Worm (Caenorhabditis elegans) whole organism, mixed stage, embryonic: Measurements from ENCODE around the gene Y44A6D.7.

ENCODE experiments used
- M03D4.4 ChIP-seq: sonication (generic microtip); optimal IDR thresholded peaks from 2 replicates; lab custom pipeline; 2017; ENCODE audit warnings: mild to moderate bottlenecking, missing genetic modification characterization, missing compliant biosample characterization
- bed-3 ChIP-seq: fragments of 200-800 bp; sonication (Bioruptor generic); optimal IDR thresholded peaks from 3 replicates; lab custom pipeline; 2018; ENCODE audit warnings: mild to moderate bottlenecking, missing genetic modification characterization, moderate library complexity, missing compliant biosample characterization
- blmp-1 ChIP-seq: fragments of 150-350 bp; optimal IDR thresholded peaks from 2 replicates; lab custom pipeline; 2014; ENCODE audit warnings: missing biosample characterization, missing genetic modification characterization
- ceh-39 ChIP-seq: fragments of 150-350 bp; optimal IDR thresholded peaks from 2 replicates; lab custom pipeline; 2014; ENCODE audit warnings: missing biosample characterization, missing genetic modification characterization
- ceh-43 ChIP-seq: fragments of 200-800 bp; sonication (Bioruptor generic); optimal IDR thresholded peaks from 2 replicates; lab custom pipeline; 2018; ENCODE audit warnings: mild to moderate bottlenecking, missing genetic modification characterization, moderate library complexity, missing compliant biosample characterization
- ceh-83 ChIP-seq: fragments of 200-800 bp; sonication (Bioruptor generic); optimal IDR thresholded peaks from 2 replicates; lab custom pipeline; 2018; ENCODE audit warnings: mild to moderate bottlenecking, missing genetic modification characterization, missing compliant biosample characterization
- ces-1 ChIP-seq: fragments of 150-350 bp; optimal IDR thresholded peaks from 2 replicates; lab custom pipeline; 2014; ENCODE audit warnings: missing biosample characterization, missing genetic modification reagents, missing genetic modification characterization
- drap-1 ChIP-seq: fragments of 200-800 bp; sonication (Bioruptor generic); optimal IDR thresholded peaks from 3 replicates; lab custom pipeline; 2018; ENCODE audit warnings: mild to moderate bottlenecking, missing genetic modification characterization, missing compliant biosample characterization
- elt-3 ChIP-seq: fragments of 150-350 bp; optimal IDR thresholded peaks from 2 replicates; lab custom pipeline; 2014; ENCODE audit warnings: missing biosample characterization, missing genetic modification characterization
- hlh-1 ChIP-seq: fragments of 150-350 bp; optimal IDR thresholded peaks from 2 replicates; lab custom pipeline; 2014; ENCODE audit warnings: missing biosample characterization, missing genetic modification reagents, missing genetic modification characterization
- lin-13 ChIP-seq: fragments of 150-350 bp; optimal IDR thresholded peaks from 2 replicates; lab custom pipeline; 2014; ENCODE audit warnings: missing biosample characterization, missing genetic modification characterization
- lin-32 ChIP-seq: fragments of 200-800 bp; sonication (Bioruptor generic); optimal IDR thresholded peaks from 2 replicates; lab custom pipeline; 2018; ENCODE audit warnings: mild to moderate bottlenecking, missing genetic modification characterization, missing compliant biosample characterization
- lsy-2 ChIP-seq: fragments of 150-350 bp; optimal IDR thresholded peaks from 2 replicates; lab custom pipeline; 2014; ENCODE audit warnings: missing biosample characterization, missing genetic modification characterization
- mab-5 ChIP-seq: fragments of 150-350 bp; optimal IDR thresholded peaks from 2 replicates; lab custom pipeline; 2014; ENCODE audit warnings: missing biosample characterization, missing genetic modification characterization
- mep-1 ChIP-seq: fragments of 150-350 bp; optimal IDR thresholded peaks from 2 replicates; lab custom pipeline; 2017; ENCODE audit warnings: missing biosample characterization, missing genetic modification reagents, missing genetic modification characterization, inconsistent platforms
- mls-2 ChIP-seq: sonication (generic microtip); optimal IDR thresholded peaks from 2 replicates; lab custom pipeline; 2016; ENCODE audit warnings: mild to moderate bottlenecking, missing genetic modification characterization, moderate library complexity, missing compliant biosample characterization
- nhr-2 ChIP-seq: fragments of 150-350 bp; optimal IDR thresholded peaks from 2 replicates; lab custom pipeline; 2014; ENCODE audit warnings: missing biosample characterization, missing genetic modification characterization
- nhr-237 ChIP-seq: fragments of 150-350 bp; optimal IDR thresholded peaks from 2 replicates; lab custom pipeline; 2014; ENCODE audit warnings: missing biosample characterization, missing genetic modification characterization
- nhr-28 ChIP-seq: fragments of 150-350 bp; optimal IDR thresholded peaks from 2 replicates; lab custom pipeline; 2014; ENCODE audit warnings: missing biosample characterization, missing genetic modification characterization
- nhr-76 ChIP-seq: sonication (generic microtip); optimal IDR thresholded peaks from 2 replicates; lab custom pipeline; 2017; ENCODE audit warnings: missing biosample characterization, missing genetic modification characterization
- pha-4 ChIP-seq: fragments of 150-350 bp; optimal IDR thresholded peaks from 2 replicates; lab custom pipeline; 2018; ENCODE audit warnings: missing biosample characterization, missing genetic modification reagents, missing genetic modification characterization
- sem-2 ChIP-seq: fragments of 200-800 bp; sonication (Bioruptor generic); optimal IDR thresholded peaks from 2 replicates; lab custom pipeline; 2018; ENCODE audit warnings: mild to moderate bottlenecking, missing genetic modification characterization, missing compliant biosample characterization
- snpc-4 ChIP-seq: fragments of 150-350 bp; optimal IDR thresholded peaks from 2 replicates; lab custom pipeline; 2014; ENCODE audit warnings: missing biosample characterization, missing genetic modification characterization
- sptf-1 ChIP-seq: sonication (generic microtip); optimal IDR thresholded peaks from 2 replicates; lab custom pipeline; 2017; ENCODE audit warnings: mild to moderate bottlenecking, missing genetic modification characterization, moderate library complexity, missing compliant biosample characterization
- tbx-8 ChIP-seq: fragments of 200-800 bp; sonication (Bioruptor generic); optimal IDR thresholded peaks from 2 replicates; lab custom pipeline; 2018; ENCODE audit warnings: mild to moderate bottlenecking, missing genetic modification characterization, moderate library complexity, missing compliant biosample characterization
- unc-120 ChIP-seq: sonication (generic microtip); optimal IDR thresholded peaks from 2 replicates; lab custom pipeline; 2017; ENCODE audit warnings: missing genetic modification characterization, missing compliant biosample characterization; ENCODE audit not compliant: poor library complexity, severe bottlenecking
- unc-62 ChIP-seq: fragments of 150-350 bp; optimal IDR thresholded peaks from 2 replicates; lab custom pipeline; 2014; ENCODE audit warnings: missing biosample characterization, missing genetic modification reagents, missing genetic modification characterization
- ztf-11 ChIP-seq: fragments of 150-350 bp; optimal IDR thresholded peaks from 2 replicates; lab custom pipeline; 2014; ENCODE audit warnings: missing biosample characterization, missing genetic modification characterization

Y44A6D.7 gene

ce11 chrV:20841484-20841883 lies 27.0 kb downstream of the Y44A6D.7 start:
- TF ChIP-seq sem-2 (GFP tag; lab: Kevin White, UChicago) (no peak), snpc-4 (no peak), unc-62 (GFP tag; lab: Kevin White, UChicago) (no peak), ztf-11 (no peak), bed-3 (GFP tag; lab: Kevin White, UChicago) (no peak), blmp-1 (no peak), mab-5 (tag; lab: Kevin White, UChicago) (no peak), ceh-83 (GFP tag; lab: Kevin White, UChicago) (no peak), elt-3 (tag; lab: Kevin White, UChicago) (no peak), lin-32 (GFP tag; lab: Kevin White, UChicago) (no peak)

ce11 chrV:20845524-20846208 lies 31.1 kb downstream of the Y44A6D.7 start, which contains the start of the genes F31D4.2 and fkb-6:
TSS of gene F31D4.2 (minus strand) at chrV:20845546.
TSS of gene fkb-6 (plus strand) at chrV:20846158.
- TF ChIP-seq ceh-43 (GFP tag; lab: Kevin White, UChicago) (no peak), mls-2 (tag; lab: Kevin White, UChicago) (peak; percentile 15), lsy-2 (peak; percentile 96), pha-4 (tag; lab: Kevin White, UChicago) (peak; percentile 88), unc-62 (GFP tag; lab: Kevin White, UChicago) (peak; percentile 11), nhr-237 (tag; lab: Kevin White, UChicago) (peak; percentile 52), ces-1 (GFP tag; lab: Kevin White, UChicago) (peak; percentile 77), mep-1 (tag; lab: Kevin White, UChicago) (peak; percentile 90), unc-120 (tag; lab: Kevin White, UChicago) (no peak), drap-1 (no peak), sptf-1 (peak; percentile 3), ceh-39 (peak; percentile 53), lin-13 (tag; lab: Kevin White, UChicago) (peak; percentile 71)

- no peak for TF ChIP-seq tbx-8
- TF ChIP-seq pha-4 (tag; lab: Kevin White, UChicago), result no peak
- no peak for TF ChIP-seq mep-1 (tag; lab: Kevin White, UChicago)
- TF ChIP-seq nhr-2 (tag; lab: Kevin White, UChicago), result no peak
- TF ChIP-seq unc-120 (tag; lab: Kevin White, UChicago), result no peak
- no peak for TF ChIP-seq nhr-76 (tag; lab: Kevin White, UChicago)
- TF ChIP-seq elt-3 (tag; lab: Kevin White, UChicago), result no peak
- no peak for TF ChIP-seq ceh-43 (GFP tag; lab: Kevin White, UChicago)
- no peak for TF ChIP-seq sptf-1
- no peak for TF ChIP-seq ceh-83 (GFP tag; lab: Kevin White, UChicago)
- TF ChIP-seq sem-2 (GFP tag; lab: Kevin White, UChicago), result no peak
- TF ChIP-seq ces-1 (GFP tag; lab: Kevin White, UChicago), result no peak
Measured at ce11 chrV:20847743-20848229, 33.3 kb downstream of the Y44A6D.7 start.

ce11 chrV:20850580-20850979 lies 36.1 kb downstream of the Y44A6D.7 start, which contains the start of gene clec-264:
TSS of gene clec-264 (minus strand) at chrV:20850701.
- TF ChIP-seq pha-4 (tag; lab: Kevin White, UChicago) (no peak), unc-62 (GFP tag; lab: Kevin White, UChicago) (peak; percentile 72), hlh-1 (tag; lab: Kevin White, UChicago) (peak; percentile 77)

- TF ChIP-seq nhr-28 (tag; lab: Kevin White, UChicago), result no peak
- TF ChIP-seq M03D4.4, result no peak
- TF ChIP-seq elt-3 (tag; lab: Kevin White, UChicago), result no peak
- no peak for TF ChIP-seq lin-32 (GFP tag; lab: Kevin White, UChicago)
- no peak for TF ChIP-seq ceh-43 (GFP tag; lab: Kevin White, UChicago)
- TF ChIP-seq unc-120 (tag; lab: Kevin White, UChicago), result peak; percentile 72
- peak; percentile 54 for TF ChIP-seq lsy-2
- peak; percentile 84 for TF ChIP-seq ces-1 (GFP tag; lab: Kevin White, UChicago)
- peak; percentile 7 for TF ChIP-seq nhr-2 (tag; lab: Kevin White, UChicago)
- peak; percentile 25 for TF ChIP-seq pha-4 (tag; lab: Kevin White, UChicago)
- TF ChIP-seq sptf-1, result peak; percentile 47
- TF ChIP-seq ztf-11, result no peak
- peak; percentile 60 for TF ChIP-seq mep-1 (tag; lab: Kevin White, UChicago)
Measured at ce11 chrV:20851847-20852386, 37.4 kb downstream of the Y44A6D.7 start, which contains the start of gene ndua-1. TSS of gene ndua-1 (minus strand) at chrV:20851897.
